Fruit fly (Drosophila melanogaster): ENCODE data around the gene HemK2.

Gene HemK2

dm6 chr2L:2750337-2751084, 9.0 kb downstream of the HemK2 start (continued):
- no peak for TF ChIP-seq CG15336 (GFP tag; IDR thresholded peaks at IDR 0.05)
- TF ChIP-seq fkh (GFP tag; optimal IDR thresholded peaks at IDR 0.05), result peak; percentile 90
- TF ChIP-seq CG6163 (GFP tag; IDR thresholded peaks at IDR 0.05), result no peak
- TF ChIP-seq CG6854 (GFP tag; optimal IDR thresholded peaks at IDR 0.05), result no peak
- TF ChIP-seq Sox102F (GFP tag; optimal IDR thresholded peaks at IDR 0.05), result peak; percentile 54
- peak; percentile 15 for TF ChIP-seq vri (GFP tag; optimal IDR thresholded peaks at IDR 0.05)
- peak; percentile 53 for TF ChIP-seq achi (GFP tag; optimal IDR thresholded peaks at IDR 0.05)
- TF ChIP-seq dsx (GFP tag; optimal IDR thresholded peaks at IDR 0.05; ENCODE audit: poor library complexity, severe bottlenecking), result peak; percentile 75
- TF ChIP-seq CG6792 (GFP tag; optimal IDR thresholded peaks at IDR 0.05), result peak; percentile 40
- TF ChIP-seq CG34406 (GFP tag; optimal IDR thresholded peaks at IDR 0.05), result peak; percentile 29
- TF ChIP-seq CG10631 (GFP tag; optimal IDR thresholded peaks at IDR 0.05), result peak; percentile 74
- TF ChIP-seq CG7368 (GFP tag; optimal IDR thresholded peaks at IDR 0.05), result no peak
- TF ChIP-seq lz (GFP tag; optimal IDR thresholded peaks at IDR 0.05), result no peak

- TF ChIP-seq Ets21C (GFP tag; optimal IDR thresholded peaks at IDR 0.05) (no peak), Sox14 (GFP tag; optimal IDR thresholded peaks at IDR 0.05) (peak; percentile 5), fd59A (GFP tag; optimal IDR thresholded peaks at IDR 0.05) (no peak), OdsH (GFP tag; optimal IDR thresholded peaks at IDR 0.05) (no peak), CG6276 (GFP tag; optimal IDR thresholded peaks at IDR 0.05) (no peak), dsx (GFP tag; optimal IDR thresholded peaks at IDR 0.05; ENCODE audit: poor library complexity, severe bottlenecking) (no peak), CG34406 (GFP tag; optimal IDR thresholded peaks at IDR 0.05) (no peak), CG16779 (tag; optimal IDR thresholded peaks at IDR 0.05) (peak; percentile 0), Eip75B (GFP tag; optimal IDR thresholded peaks at IDR 0.05) (no peak), Eip78C (GFP tag) (peak; percentile 51), Hr4 (GFP tag; optimal IDR thresholded peaks at IDR 0.05) (no peak), CG6163 (GFP tag; IDR thresholded peaks at IDR 0.05) (no peak), Sox102F (GFP tag; optimal IDR thresholded peaks at IDR 0.05) (no peak), fkh (GFP tag; optimal IDR thresholded peaks at IDR 0.05) (peak; percentile 62), topi (GFP tag; optimal IDR thresholded peaks at IDR 0.05) (no peak), CG11762 (GFP tag; optimal IDR thresholded peaks at IDR 0.05; ENCODE audit: insufficient read depth) (no peak), CG3032 (tag; optimal IDR thresholded peaks at IDR 0.05) (no peak), net (GFP tag; optimal IDR thresholded peaks at IDR 0.05) (no peak), ss (GFP tag; optimal IDR thresholded peaks at IDR 0.05) (no peak), Met (GFP tag; optimal IDR thresholded peaks at IDR 0.05) (no peak), Blimp-1 (GFP tag; optimal IDR thresholded peaks at IDR 0.05) (no peak), CG6792 (GFP tag; optimal IDR thresholded peaks at IDR 0.05) (no peak), CG32006 (GFP tag; optimal IDR thresholded peaks at IDR 0.05) (peak; percentile 45), Lpt (GFP tag; optimal IDR thresholded peaks at IDR 0.05) (no peak), eg (GFP tag; IDR thresholded peaks at IDR 0.05) (no peak), CG8119 (GFP tag; IDR thresholded peaks at IDR 0.05) (no peak), Sox15 (GFP tag; optimal IDR thresholded peaks at IDR 0.05) (no peak), CG10669 (GFP tag; optimal IDR thresholded peaks at IDR 0.05) (no peak), achi (GFP tag; optimal IDR thresholded peaks at IDR 0.05) (no peak), esn (GFP tag; optimal IDR thresholded peaks at IDR 0.05) (no peak), svp (GFP tag) (peak; percentile 82), CG6808 (GFP tag; optimal IDR thresholded peaks at IDR 0.05) (no peak), acj6 (GFP tag; optimal IDR thresholded peaks at IDR 0.05) (no peak), CG4318 (GFP tag; optimal IDR thresholded peaks at IDR 0.05) (no peak), CG11294 (GFP tag; IDR thresholded peaks at IDR 0.05) (no peak), CG11902 (GFP tag; optimal IDR thresholded peaks at IDR 0.05) (no peak), Gug (GFP tag; IDR thresholded peaks at IDR 0.05) (no peak), CG9139 (GFP tag; optimal IDR thresholded peaks at IDR 0.05) (no peak), Hr39 (GFP tag; optimal IDR thresholded peaks at IDR 0.05) (no peak), CG10631 (GFP tag; optimal IDR thresholded peaks at IDR 0.05) (no peak), CG15336 (GFP tag; IDR thresholded peaks at IDR 0.05) (no peak), CG6854 (GFP tag; optimal IDR thresholded peaks at IDR 0.05) (no peak), pdm3 (GFP tag; optimal IDR thresholded peaks at IDR 0.05) (no peak), CG1621 (tag; optimal IDR thresholded peaks at IDR 0.05) (peak; percentile 0)
Measured at dm6 chr2L:2749144-2749766, 10.2 kb downstream of the HemK2 start.

All from whole organism, prepupa.